Worm (Caenorhabditis elegans): ENCODE measurements around the gene W09H1.3.

The W09H1.3 gene

ce11 chrII:13184129-13184528 is at the start of gene W09H1.3:
Gene W09H1.3 (plus strand): TSS chrII:13184429.
- no peak for TF ChIP-seq unc-55 (GFP tag; optimal IDR thresholded peaks at IDR 0.05)
- no peak for TF ChIP-seq hlh-8 (tag; optimal IDR thresholded peaks at IDR 0.05)
- TF ChIP-seq che-1 (tag; optimal IDR thresholded peaks at IDR 0.05), result no peak
- no peak for TF ChIP-seq fkh-6 (tag; optimal IDR thresholded peaks at IDR 0.05)
- TF ChIP-seq elt-2 (tag; optimal IDR thresholded peaks at IDR 0.05), result no peak
- TF ChIP-seq nhr-11 (tag; optimal IDR thresholded peaks at IDR 0.05), result no peak
- TF ChIP-seq tbx-2 (tag; optimal IDR thresholded peaks at IDR 0.05), result no peak
- no peak for TF ChIP-seq hlh-13 (GFP tag; optimal IDR thresholded peaks at IDR 0.05)
- TF ChIP-seq fkh-10 (GFP tag; optimal IDR thresholded peaks at IDR 0.05), result no peak
- no peak for TF ChIP-seq ceh-19 (GFP tag; optimal IDR thresholded peaks at IDR 0.05)
- no peak for TF ChIP-seq pha-2 (tag; optimal IDR thresholded peaks at IDR 0.05)
- TF ChIP-seq lim-6 (tag; optimal IDR thresholded peaks at IDR 0.05), result no peak
- TF ChIP-seq eyg-1 (tag; optimal IDR thresholded peaks at IDR 0.05), result no peak
- TF ChIP-seq sox-4 (tag; optimal IDR thresholded peaks at IDR 0.05), result no peak
- TF ChIP-seq pag-3 (tag; optimal IDR thresholded peaks at IDR 0.05; ENCODE audit: borderline replicate concordance), result no peak
- no peak for TF ChIP-seq ceh-45 (GFP tag; IDR thresholded peaks at IDR 0.05)
- TF ChIP-seq ceh-30 (tag; optimal IDR thresholded peaks at IDR 0.05), result no peak
- no peak for TF ChIP-seq ceh-9 (tag; optimal IDR thresholded peaks at IDR 0.05)
- TF ChIP-seq ceh-34 (tag; optimal IDR thresholded peaks at IDR 0.05), result no peak

ce11 chrII:13139573-13139972 is 44.7 kb upstream of the W09H1.3 start:
- no peak for TF ChIP-seq fkh-6 (tag; optimal IDR thresholded peaks at IDR 0.05)
- TF ChIP-seq unc-3 (GFP tag; conservative IDR thresholded peaks at IDR 0.05), result no peak
- no peak for TF ChIP-seq unc-3 (tag; optimal IDR thresholded peaks at IDR 0.05)
- no peak for TF ChIP-seq nfya-1 (tag; optimal IDR thresholded peaks at IDR 0.05)
- TF ChIP-seq T23F11.4 (GFP tag; optimal IDR thresholded peaks at IDR 0.05), result no peak
- no peak for TF ChIP-seq pag-3 (tag; optimal IDR thresholded peaks at IDR 0.05; ENCODE audit: borderline replicate concordance)
- no peak for TF ChIP-seq ceh-14 (tag; optimal IDR thresholded peaks at IDR 0.05)
- no peak for TF ChIP-seq mec-3 (tag; optimal IDR thresholded peaks at IDR 0.05; ENCODE audit: borderline replicate concordance)
- TF ChIP-seq ceh-2 (tag; optimal IDR thresholded peaks at IDR 0.05), result no peak

ce11 chrII:13142372-13142771 is 41.9 kb upstream of the W09H1.3 start:
- TF ChIP-seq ceh-2 (tag; optimal IDR thresholded peaks at IDR 0.05), result no peak
- no peak for TF ChIP-seq mec-3 (tag; optimal IDR thresholded peaks at IDR 0.05; ENCODE audit: borderline replicate concordance)
- no peak for TF ChIP-seq hlh-30 (tag; optimal IDR thresholded peaks at IDR 0.05; ENCODE audit: insufficient read depth)
- no peak for TF ChIP-seq K02D7.2 (tag; optimal IDR thresholded peaks at IDR 0.05)
- TF ChIP-seq syd-9 (tag; optimal IDR thresholded peaks at IDR 0.05), result no peak
- TF ChIP-seq C38D4.7 (GFP tag; optimal IDR thresholded peaks at IDR 0.05), result no peak
- TF ChIP-seq nhr-11 (tag; optimal IDR thresholded peaks at IDR 0.05), result no peak
- no peak for TF ChIP-seq nhr-232 (tag; optimal IDR thresholded peaks at IDR 0.05)
- no peak for TF ChIP-seq elt-2 (tag; optimal IDR thresholded peaks at IDR 0.05)
- TF ChIP-seq fkh-6 (tag; optimal IDR thresholded peaks at IDR 0.05), result no peak
- no peak for TF ChIP-seq tbx-7 (tag; optimal IDR thresholded peaks at IDR 0.05)
- no peak for TF ChIP-seq dve-1 (tag; optimal IDR thresholded peaks at IDR 0.05)
- TF ChIP-seq rnt-1 (tag; optimal IDR thresholded peaks at IDR 0.05), result no peak
- no peak for TF ChIP-seq ceh-19 (GFP tag; optimal IDR thresholded peaks at IDR 0.05)
- TF ChIP-seq eyg-1 (tag; optimal IDR thresholded peaks at IDR 0.05), result no peak
- TF ChIP-seq tbx-2 (tag; optimal IDR thresholded peaks at IDR 0.05), result no peak
- TF ChIP-seq zip-5 (tag; optimal IDR thresholded peaks at IDR 0.05), result no peak
- TF ChIP-seq ceh-31 (tag; optimal IDR thresholded peaks at IDR 0.05), result no peak

- TF ChIP-seq ceh-14 (tag; optimal IDR thresholded peaks at IDR 0.05), result no peak
- no peak for TF ChIP-seq ceh-48 (tag; optimal IDR thresholded peaks at IDR 0.05)
- TF ChIP-seq ceh-45 (GFP tag; IDR thresholded peaks at IDR 0.05), result no peak
- no peak for TF ChIP-seq unc-86 (tag; optimal IDR thresholded peaks at IDR 0.05)
- TF ChIP-seq mec-3 (tag; optimal IDR thresholded peaks at IDR 0.05; ENCODE audit: borderline replicate concordance), result no peak
- TF ChIP-seq unc-3 (GFP tag; conservative IDR thresholded peaks at IDR 0.05), result no peak
- TF ChIP-seq unc-3 (tag; optimal IDR thresholded peaks at IDR 0.05), result no peak
- TF ChIP-seq gmeb-2 (tag; optimal IDR thresholded peaks at IDR 0.05), result no peak
- no peak for TF ChIP-seq K02D7.2 (tag; optimal IDR thresholded peaks at IDR 0.05)
These were observed 39.0 kb upstream of the W09H1.3 start, which contains the start of gene mltn-1 for ce11 chrII:13145204-13145603. Gene mltn-1 (minus strand): TSS chrII:13145225.
